Worm (Caenorhabditis elegans) whole organism, L3 larva: ENCODE results near the gene cpg-9.

Experiments
- R02D3.7 ChIP-seq: fragments of 150-350 bp; optimal IDR thresholded peaks from 2 replicates; lab custom pipeline; 2014; ENCODE audit warnings: missing biosample characterization, missing genetic modification characterization
- ceh-28 ChIP-seq: fragments of 150-350 bp; optimal IDR thresholded peaks from 2 replicates; lab custom pipeline; 2014; ENCODE audit warnings: missing biosample characterization, missing genetic modification reagents, missing genetic modification characterization
- elt-2 ChIP-seq: sonication (generic microtip); optimal IDR thresholded peaks from 2 replicates; lab custom pipeline; 2016; ENCODE audit warnings: missing genetic modification reagents, mild to moderate bottlenecking, missing genetic modification characterization, missing compliant biosample characterization
- elt-3 ChIP-seq, 3 experiments: fragments of 150-350 bp in 1 of 3; sonication (generic microtip) in 2 of 3; optimal IDR thresholded peaks; 2 replicates in 2 of 3; 4 replicates in 1 of 3; lab custom pipeline; 2014 to 2017; ENCODE audit warnings: missing biosample characterization in 3 of 3, missing genetic modification characterization in 3 of 3
- jun-1 ChIP-seq: fragments of 150-350 bp; optimal IDR thresholded peaks from 2 replicates; lab custom pipeline; 2014; ENCODE audit warnings: missing biosample characterization, missing genetic modification reagents, missing genetic modification characterization
- nhr-11 ChIP-seq: fragments of 150-350 bp; optimal IDR thresholded peaks from 2 replicates; lab custom pipeline; 2014; ENCODE audit warnings: missing biosample characterization, missing genetic modification characterization
- nhr-12 ChIP-seq: fragments of 150-350 bp; optimal IDR thresholded peaks from 2 replicates; lab custom pipeline; 2014; ENCODE audit warnings: missing biosample characterization, missing genetic modification characterization
- nhr-237 ChIP-seq: fragments of 150-350 bp; optimal IDR thresholded peaks from 2 replicates; lab custom pipeline; 2014; ENCODE audit warnings: missing biosample characterization, missing genetic modification characterization
- pha-4 ChIP-seq: fragments of 150-350 bp; optimal IDR thresholded peaks from 2 replicates; lab custom pipeline; 2014; ENCODE audit warnings: missing biosample characterization, missing genetic modification reagents, missing genetic modification characterization
- pqm-1 ChIP-seq: fragments of 150-350 bp; optimal IDR thresholded peaks from 2 replicates; lab custom pipeline; 2017; ENCODE audit warnings: missing biosample characterization, missing genetic modification characterization, inconsistent platforms
- zag-1 ChIP-seq: fragments of 150-350 bp; optimal IDR thresholded peaks from 2 replicates; lab custom pipeline; 2014; ENCODE audit warnings: missing biosample characterization, missing genetic modification characterization

ce11 chrIV:3092978-3093377 is 23.0 kb upstream of the cpg-9 start:
- TF ChIP-seq nhr-237 (no peak), R02D3.7 (tag; lab: Kevin White, UChicago) (no peak), elt-3 (tag; optimal IDR thresholded peaks at IDR 0.05; lab: Kevin White, UChicago) (no peak), nhr-11 (tag; lab: Kevin White, UChicago) (no peak), pha-4 (tag; lab: Kevin White, UChicago) (no peak), jun-1 (no peak), zag-1 (tag; lab: Kevin White, UChicago) (no peak), nhr-12 (tag; lab: Kevin White, UChicago) (no peak), elt-2 (no peak), pqm-1 (tag; lab: Kevin White, UChicago) (no peak), ceh-28 (tag; lab: Kevin White, UChicago) (no peak)
